Worm (Caenorhabditis elegans) whole organism, L1 larva: ENCODE results near the gene nos-1.

Source experiments
- C16A3.4 ChIP-seq: fragments of 150-350 bp; optimal IDR thresholded peaks from 2 replicates; lab custom pipeline; 2014; ENCODE audit warnings: missing biosample characterization, missing genetic modification characterization
- blmp-1 ChIP-seq: fragments of 150-350 bp; optimal IDR thresholded peaks from 2 replicates; lab custom pipeline; 2014; ENCODE audit warnings: missing biosample characterization, missing genetic modification characterization
- ceh-82 ChIP-seq, 3 experiments: fragments of 150-350 bp in 1 of 3; sonication (generic microtip) in 2 of 3; optimal IDR thresholded peaks; 2 replicates each; lab custom pipeline; 2014 to 2017; ENCODE audit warnings: missing biosample characterization in 3 of 3, missing genetic modification characterization in 3 of 3
- ces-1 ChIP-seq: fragments of 150-350 bp; optimal IDR thresholded peaks from 2 replicates; lab custom pipeline; 2014; ENCODE audit warnings: missing biosample characterization, missing genetic modification reagents, missing genetic modification characterization
- egl-27 ChIP-seq, 2 experiments: fragments of 150-350 bp in 1 of 2; sonication (generic microtip); optimal IDR thresholded peaks; 3 replicates each; lab custom pipeline; 2017 to 2018; ENCODE audit warnings: missing biosample characterization in 2 of 2, missing genetic modification characterization in 2 of 2, missing genetic modification reagents in 2 of 2
- grh-1 ChIP-seq: fragments of 200-800 bp; sonication (Bioruptor generic); IDR thresholded peaks from 2 replicates; pipeline ENCODE4 v1.3.6; 2022; ENCODE audit warnings: missing genetic modification reagents, missing genetic modification characterization, missing compliant biosample characterization
- hpl-2 ChIP-seq: fragments of 150-350 bp; optimal IDR thresholded peaks from 2 replicates; lab custom pipeline; 2014; ENCODE audit warnings: missing biosample characterization, missing genetic modification reagents, missing genetic modification characterization
- lir-3 ChIP-seq: sonication (generic microtip); optimal IDR thresholded peaks from 2 replicates; lab custom pipeline; 2016; ENCODE audit warnings: mild to moderate bottlenecking, missing genetic modification characterization, moderate library complexity, missing compliant biosample characterization; ENCODE audit not compliant: poor library complexity
- mdl-1 ChIP-seq, 2 experiments: fragments of 150-350 bp; optimal IDR thresholded peaks; 2 replicates each; lab custom pipeline; 2014 to 2017; ENCODE audit warnings: missing biosample characterization in 2 of 2, missing genetic modification characterization in 2 of 2, inconsistent platforms in 1 of 2
- nhr-12 ChIP-seq: sonication (generic microtip); optimal IDR thresholded peaks from 2 replicates; lab custom pipeline; 2017; ENCODE audit warnings: missing biosample characterization, missing genetic modification characterization
- nhr-76 ChIP-seq: sonication (generic microtip); optimal IDR thresholded peaks from 2 replicates; lab custom pipeline; 2017; ENCODE audit warnings: missing biosample characterization, missing genetic modification characterization
- nhr-84 ChIP-seq: sonication (generic microtip); optimal IDR thresholded peaks from 2 replicates; lab custom pipeline; 2017; ENCODE audit warnings: missing biosample characterization, missing genetic modification characterization
- nhr-90 ChIP-seq: sonication (generic microtip); optimal IDR thresholded peaks from 2 replicates; lab custom pipeline; 2016; ENCODE audit warnings: mild to moderate bottlenecking, missing genetic modification characterization, missing compliant biosample characterization; ENCODE audit not compliant: poor library complexity
- pax-3 ChIP-seq: fragments of 200-800 bp; sonication (Bioruptor generic); optimal IDR thresholded peaks from 2 replicates; lab custom pipeline; 2018; ENCODE audit warnings: mild to moderate bottlenecking, missing genetic modification characterization, moderate library complexity, missing compliant biosample characterization

DNA sequence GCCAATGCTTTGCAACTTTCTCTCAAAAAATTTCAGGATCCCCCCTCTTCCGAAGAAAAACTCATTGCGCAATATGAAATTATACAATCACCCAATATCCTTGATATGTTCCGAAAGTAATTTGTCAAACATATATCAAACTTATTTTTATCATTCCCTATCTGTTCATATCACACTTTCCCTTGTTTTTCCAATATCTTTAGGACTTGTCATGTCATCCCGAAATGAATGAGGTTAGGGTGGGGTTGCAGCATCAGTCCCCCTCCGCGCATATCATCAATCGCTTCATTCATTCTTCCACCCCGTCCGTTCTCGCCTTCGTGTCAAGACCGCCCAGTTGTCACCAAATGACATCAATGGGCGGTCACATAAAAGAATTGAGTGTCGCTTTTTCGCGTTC, 6.7 kb upstream of the nos-1 start:
- TF ChIP-seq mdl-1 (tag; optimal IDR thresholded peaks at IDR 0.05; lab: Kevin White, UChicago), result no peak
- peak; percentile 69 for TF ChIP-seq blmp-1 (tag; lab: Kevin White, UChicago)
- no peak for TF ChIP-seq nhr-84 (tag; lab: Kevin White, UChicago)
- no peak for TF ChIP-seq hpl-2 (GFP tag; lab: Kevin White, UChicago)
- no peak for TF ChIP-seq nhr-12 (tag; lab: Kevin White, UChicago)
- no peak for TF ChIP-seq lir-3 (tag; lab: Kevin White, UChicago)
- TF ChIP-seq egl-27 (tag; optimal IDR thresholded peaks at IDR 0.05; lab: Kevin White, UChicago), result no peak
- no peak for TF ChIP-seq pax-3 (tag; lab: Kevin White, UChicago)
- TF ChIP-seq ces-1 (GFP tag; lab: Kevin White, UChicago), result no peak
- no peak for TF ChIP-seq nhr-90
- no peak for TF ChIP-seq grh-1 (GFP tag; lab: Robert Waterston, UW)
- no peak for TF ChIP-seq C16A3.4 (tag; lab: Kevin White, UChicago)
- no peak for TF ChIP-seq nhr-76 (tag; lab: Kevin White, UChicago)
- TF ChIP-seq ceh-82 (tag; optimal IDR thresholded peaks at IDR 0.05; lab: Kevin White, UChicago), result no peak
